Fruit fly (Drosophila melanogaster): Measurements from ENCODE around the gene CG5466.

CG5466 gene

DNA sequence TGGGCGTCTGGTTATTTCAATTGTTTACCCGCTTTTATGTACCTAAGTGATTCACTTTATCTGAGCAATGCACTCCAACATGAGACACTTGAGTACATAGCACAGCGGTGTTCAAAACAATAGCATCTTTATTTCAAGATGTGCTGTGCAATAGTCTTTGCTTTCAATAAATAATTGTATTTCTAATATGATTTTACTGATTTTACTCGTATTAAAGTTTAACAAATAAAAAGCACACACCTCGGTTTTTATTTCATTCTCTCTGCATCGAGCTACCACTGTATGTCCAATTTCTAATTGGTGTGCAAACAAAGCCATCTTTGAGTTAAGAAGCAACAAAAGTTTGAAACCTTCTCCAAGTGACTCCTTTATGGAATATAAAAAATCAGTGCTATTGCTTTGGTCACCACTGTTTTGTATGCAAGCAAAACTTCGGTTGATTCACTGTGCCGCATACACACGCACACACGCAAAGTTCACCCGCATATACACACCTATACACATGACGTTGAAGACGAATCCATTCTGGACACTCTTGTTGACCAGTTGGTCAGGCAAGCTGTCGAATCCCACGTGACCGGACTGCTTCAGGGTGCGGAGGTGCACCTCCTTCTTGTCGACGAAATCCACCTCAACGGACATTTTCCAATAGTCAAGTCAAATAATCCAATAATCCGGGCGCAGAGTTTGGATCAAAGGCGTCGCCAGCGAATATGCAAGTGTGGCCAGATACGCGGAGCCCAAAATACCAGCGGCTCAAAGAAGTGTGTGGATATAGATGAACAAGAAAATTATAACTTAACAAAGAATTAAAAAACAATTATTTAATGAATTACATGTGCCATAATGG lies 29.8 kb upstream of the CG5466 start, which contains the start of gene Septin2 (continued):
- no peak for TF ChIP-seq hb (GFP tag; IDR thresholded peaks at IDR 0.05; ENCODE audit: partially characterized antibody)
- TF ChIP-seq CG17568 (GFP tag; optimal IDR thresholded peaks at IDR 0.05), result peak; percentile 77
- peak; percentile 35 for TF ChIP-seq Nf-YC (tag; optimal IDR thresholded peaks at IDR 0.05)
- no peak for TF ChIP-seq CG7745 (tag; optimal IDR thresholded peaks at IDR 0.05)
- no peak for TF ChIP-seq eve (GFP tag; optimal IDR thresholded peaks at IDR 0.05)
- peak; percentile 75 for TF ChIP-seq CG12942 (GFP tag; optimal IDR thresholded peaks at IDR 0.05)
- peak; percentile 83 for TF ChIP-seq CG4424 (GFP tag; optimal IDR thresholded peaks at IDR 0.05)
- no peak for TF ChIP-seq CG2129 (GFP tag; IDR thresholded peaks at IDR 0.05; ENCODE audit: partially characterized antibody)
- peak; percentile 77 for TF ChIP-seq nerfin-1 (tag; optimal IDR thresholded peaks at IDR 0.05)
- TF ChIP-seq CG12104 (GFP tag; optimal IDR thresholded peaks at IDR 0.05), result peak; percentile 83
- no peak for TF ChIP-seq nerfin-2 (GFP tag; IDR thresholded peaks at IDR 0.05; ENCODE audit: partially characterized antibody)
- TF ChIP-seq CG16815 (GFP tag; optimal IDR thresholded peaks at IDR 0.05), result peak; percentile 55
- peak; percentile 83 for TF ChIP-seq D19A (tag; optimal IDR thresholded peaks at IDR 0.05)
- peak; percentile 75 for TF ChIP-seq bcd (GFP tag; optimal IDR thresholded peaks at IDR 0.05)
- peak; percentile 59 for TF ChIP-seq ap (GFP tag; IDR thresholded peaks at IDR 0.05)
- TF ChIP-seq CG4730 (GFP tag; IDR thresholded peaks at IDR 0.05), result peak; percentile 41; the same call in 1 of the 2 replicates
- no peak for TF ChIP-seq bowl (GFP tag; IDR thresholded peaks at IDR 0.05)
- peak; percentile 70 for TF ChIP-seq Lhr (GFP tag; optimal IDR thresholded peaks at IDR 0.05)
- TF ChIP-seq CG9797 (GFP tag; optimal IDR thresholded peaks at IDR 0.05), result peak; percentile 68
- peak; percentile 86 for TF ChIP-seq ATbp (GFP tag; optimal IDR thresholded peaks at IDR 0.05)
- no peak for TF ChIP-seq vfl (GFP tag; optimal IDR thresholded peaks at IDR 0.05)
- TF ChIP-seq CG3847 (GFP tag; IDR thresholded peaks at IDR 0.05), result no peak
- peak; percentile 85 for TF ChIP-seq CG17359 (tag; optimal IDR thresholded peaks at IDR 0.05)
- TF ChIP-seq CG13775 (GFP tag; optimal IDR thresholded peaks at IDR 0.05), result peak; percentile 75
- TF ChIP-seq shn (GFP tag; optimal IDR thresholded peaks at IDR 0.05), result peak; percentile 12
- TF ChIP-seq zfh1 (GFP tag; IDR thresholded peaks at IDR 0.05), result peak; percentile 73

dm6 chr3R:20588480-20588785 lies 29.2 kb upstream of the CG5466 start, which contains the start of gene Srp72:
Srp72 (plus strand) TSS chr3R:20588711.
- TF ChIP-seq CG32772 (GFP tag; IDR thresholded peaks at IDR 0.05) (0 out of 2 replicates have a peak, but pooled peaks have one; percentile 30), CG10321 (GFP tag; IDR thresholded peaks at IDR 0.05) (no peak), HLH3B (GFP tag; IDR thresholded peaks at IDR 0.05) (peak; percentile 51; the same call in 1 of the 2 replicates), CG17186 (GFP tag; optimal IDR thresholded peaks at IDR 0.05) (peak; percentile 18), MBD-R2 (GFP tag; IDR thresholded peaks at IDR 0.05) (peak; percentile 19; the same call in 1 of the 2 replicates), tup (GFP tag; optimal IDR thresholded peaks at IDR 0.05) (peak; percentile 16), CG17802 (tag; optimal IDR thresholded peaks at IDR 0.05) (peak; percentile 39), CG6689 (GFP tag; IDR thresholded peaks at IDR 0.05) (peak; percentile 50), sr (GFP tag; IDR thresholded peaks at IDR 0.05) (no peak), Hr39 (optimal IDR thresholded peaks at IDR 0.05) (no peak), CG30020 (tag; optimal IDR thresholded peaks at IDR 0.05) (peak; percentile 38), CG15696 (tag; optimal IDR thresholded peaks at IDR 0.05) (peak; percentile 30), GATAe (GFP tag; conservative IDR thresholded peaks at IDR 0.05) (no peak), Optix (GFP tag; IDR thresholded peaks at IDR 0.05) (no peak), Adf1 (GFP tag; IDR thresholded peaks at IDR 0.05) (no peak), al (GFP tag; IDR thresholded peaks at IDR 0.05) (peak; percentile 33; the same call in 1 of the 2 replicates), slou (GFP tag; optimal IDR thresholded peaks at IDR 0.05) (no peak), CG11695 (GFP tag; IDR thresholded peaks at IDR 0.05) (peak; percentile 68; the same call in 2 of the 3 replicates), CG7357 (GFP tag; IDR thresholded peaks at IDR 0.05) (peak; percentile 14; the same call in 1 of the 3 replicates), CG4404 (GFP tag; IDR thresholded peaks at IDR 0.05) (no peak), Opbp (GFP tag; IDR thresholded peaks at IDR 0.05; ENCODE audit: partially characterized antibody) (no peak), Drgx (GFP tag; IDR thresholded peaks at IDR 0.05) (peak; percentile 55), CG17612 (GFP tag; IDR thresholded peaks at IDR 0.05) (no peak), CG10543 (GFP tag; optimal IDR thresholded peaks at IDR 0.05) (peak; percentile 69), CG7786 (GFP tag; optimal IDR thresholded peaks at IDR 0.05) (no peak)
